Worm (Caenorhabditis elegans): ENCODE data around the gene Y82E9BR.14.

Y82E9BR.14 gene

DNA sequence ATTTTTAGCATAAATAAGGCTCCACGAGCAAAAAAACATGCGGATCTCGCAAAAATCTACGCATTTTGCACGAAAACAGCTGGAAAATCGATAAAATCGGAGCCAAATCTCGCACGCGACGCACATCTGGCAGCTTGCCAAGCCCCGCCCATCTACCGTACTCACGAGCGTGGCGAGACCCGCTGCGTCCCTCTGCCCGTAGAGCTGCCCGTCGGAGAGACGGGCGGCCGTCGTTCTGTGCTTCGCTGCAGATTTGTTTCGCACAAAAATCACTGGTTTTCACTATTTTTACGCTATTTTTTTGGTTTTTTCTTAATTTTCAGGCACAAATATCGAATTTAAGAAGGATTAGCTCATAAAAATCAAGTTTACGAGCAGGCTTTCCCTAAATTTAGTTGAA lies 4.8 kb upstream of the Y82E9BR.14 start (continued):
- TF ChIP-seq hmg-1.1 (GFP tag; IDR thresholded peaks at IDR 0.05) (peak; percentile 84), pha-4 (GFP tag; IDR thresholded peaks at IDR 0.05) (peak; percentile 82), pha-4 (tag; optimal IDR thresholded peaks at IDR 0.05) (no peak), zfp-3 (GFP tag; conservative IDR thresholded peaks at IDR 0.05) (peak; percentile 84), F37D6.2 (tag; optimal IDR thresholded peaks at IDR 0.05) (peak; percentile 71), php-3 (GFP tag; IDR thresholded peaks at IDR 0.05) (peak; percentile 16; the same call in 1 of the 2 replicates), nhr-6 (tag; optimal IDR thresholded peaks at IDR 0.05) (peak; percentile 84), nhr-10 (tag; optimal IDR thresholded peaks at IDR 0.05) (no peak), aha-1 (tag) (peak; percentile 93), attf-4 (tag; optimal IDR thresholded peaks at IDR 0.05) (no peak), ztf-11 (tag; optimal IDR thresholded peaks at IDR 0.05) (no peak), daf-16 (GFP tag; optimal IDR thresholded peaks at IDR 0.05) (peak; percentile 38 to 51), daf-16 (tag; optimal IDR thresholded peaks at IDR 0.05) (peak; percentile 48), Y48G9A.11 (GFP tag; IDR thresholded peaks at IDR 0.05) (peak; percentile 66; the same call in 1 of the 2 replicates), ceh-32 (tag; optimal IDR thresholded peaks at IDR 0.05; ENCODE audit: poor library complexity) (no peak), lin-29 (GFP tag; IDR thresholded peaks at IDR 0.05) (0 out of 2 replicates have a peak, but pooled peaks have one; percentile 23), lin-15B (tag; optimal IDR thresholded peaks at IDR 0.05) (peak; percentile 12), ceh-28 (tag; optimal IDR thresholded peaks at IDR 0.05) (peak; percentile 15), egl-43 (GFP tag; IDR thresholded peaks at IDR 0.05) (peak; percentile 63)

DNA sequence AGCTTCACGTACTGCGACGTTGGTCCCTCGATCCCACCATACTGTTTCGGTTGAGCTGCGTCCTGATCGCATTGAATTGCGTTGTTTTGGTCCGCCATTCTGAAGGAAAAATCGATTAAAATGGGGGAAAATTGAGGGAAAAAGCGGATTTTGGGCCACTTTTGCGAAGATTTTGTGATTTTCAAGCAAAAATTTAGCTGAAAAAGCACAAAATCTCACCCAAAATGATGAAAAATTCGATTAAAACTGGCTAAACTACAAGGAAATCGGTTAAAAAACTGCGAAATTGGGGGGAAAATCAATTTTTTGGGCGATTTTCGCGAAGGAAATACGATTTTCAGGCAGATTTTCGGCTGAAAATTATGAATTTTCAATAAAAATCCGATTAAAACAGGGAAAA lies 3.2 kb upstream of the Y82E9BR.14 start, which contains the start of gene elc-1:
Gene elc-1 (minus strand): TSS at position 101 of the 400 bp plus-strand sequence.
- TF ChIP-seq fos-1 (tag; optimal IDR thresholded peaks at IDR 0.05) (no peak), aha-1 (tag) (peak; percentile 87)

DNA sequence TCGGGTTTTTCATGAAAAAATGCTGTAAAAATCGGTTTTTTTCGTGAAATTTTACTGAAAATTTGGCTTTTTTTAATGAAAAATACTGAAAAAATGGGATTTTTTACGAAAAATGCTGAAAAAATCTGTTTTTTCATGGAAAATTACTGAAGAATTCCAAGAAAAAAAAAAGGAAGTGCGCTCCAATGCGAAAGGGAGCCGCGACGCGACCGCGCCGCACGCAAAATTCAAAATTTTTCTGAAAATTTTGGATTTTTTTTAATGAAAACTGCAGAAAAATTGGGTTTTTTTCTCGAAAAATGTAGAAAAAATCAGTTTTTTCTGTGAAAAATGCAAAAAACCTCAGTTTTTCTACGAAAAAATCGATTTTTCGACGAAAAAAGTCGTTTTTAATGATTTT lies 2.7 kb upstream of the Y82E9BR.14 start:
- TF ChIP-seq hlh-11 (tag; optimal IDR thresholded peaks at IDR 0.05): no peak
- TF ChIP-seq ceh-28 (tag; optimal IDR thresholded peaks at IDR 0.05): no peak
- TF ChIP-seq lsy-2 (tag; optimal IDR thresholded peaks at IDR 0.05): no peak
- no peak for TF ChIP-seq zag-1 (tag; optimal IDR thresholded peaks at IDR 0.05)
- TF ChIP-seq lin-39 (tag; optimal IDR thresholded peaks at IDR 0.05): no peak
- TF ChIP-seq F26F4.8 (GFP tag; conservative IDR thresholded peaks at IDR 0.05): no peak
- peak; percentile 61 for TF ChIP-seq lin-38 (GFP tag; IDR thresholded peaks at IDR 0.05)
- TF ChIP-seq aly-2 (tag; optimal IDR thresholded peaks at IDR 0.05): no peak

DNA sequence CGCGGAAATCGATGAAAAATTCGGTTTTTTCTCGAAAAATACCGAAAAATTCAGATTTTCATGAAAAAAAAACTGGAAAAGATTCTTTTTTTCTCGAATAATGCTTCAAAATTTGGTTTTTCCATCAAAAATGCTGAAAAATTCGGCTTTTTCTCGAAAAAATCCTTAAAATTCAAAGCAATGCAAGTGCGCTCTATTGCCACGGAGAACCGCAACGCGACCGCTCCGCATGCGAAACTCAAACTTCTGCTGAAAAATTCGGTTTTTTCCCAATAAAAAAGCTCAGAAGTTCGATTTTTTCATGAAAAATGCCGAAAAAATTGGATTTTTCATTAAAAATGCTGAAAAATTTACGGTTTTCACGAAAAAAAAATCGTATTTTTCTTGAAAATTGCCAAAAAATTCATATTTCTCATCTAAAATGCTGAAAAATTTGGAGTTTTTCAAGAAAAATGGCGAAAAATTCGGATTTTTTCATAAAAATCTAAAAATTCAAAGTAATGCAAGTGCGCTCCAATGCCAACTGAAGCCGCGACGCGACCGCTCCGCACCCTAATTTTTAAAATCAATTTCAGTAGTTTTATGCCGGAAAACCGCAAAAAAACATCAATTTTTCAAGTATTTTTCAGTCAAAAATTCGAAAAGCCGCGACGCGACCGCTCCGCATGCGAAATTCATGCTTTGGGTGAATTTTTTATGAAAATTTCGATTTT lies 635 bp downstream of the Y82E9BR.14 start:
- TF ChIP-seq lin-38 (GFP tag; IDR thresholded peaks at IDR 0.05) (peak; percentile 83), cey-2 (tag; optimal IDR thresholded peaks at IDR 0.05; ENCODE audit: borderline replicate concordance, insufficient read depth) (no peak), F49E8.2 (tag; optimal IDR thresholded peaks at IDR 0.05; ENCODE audit: borderline replicate concordance) (peak; percentile 6)

DNA sequence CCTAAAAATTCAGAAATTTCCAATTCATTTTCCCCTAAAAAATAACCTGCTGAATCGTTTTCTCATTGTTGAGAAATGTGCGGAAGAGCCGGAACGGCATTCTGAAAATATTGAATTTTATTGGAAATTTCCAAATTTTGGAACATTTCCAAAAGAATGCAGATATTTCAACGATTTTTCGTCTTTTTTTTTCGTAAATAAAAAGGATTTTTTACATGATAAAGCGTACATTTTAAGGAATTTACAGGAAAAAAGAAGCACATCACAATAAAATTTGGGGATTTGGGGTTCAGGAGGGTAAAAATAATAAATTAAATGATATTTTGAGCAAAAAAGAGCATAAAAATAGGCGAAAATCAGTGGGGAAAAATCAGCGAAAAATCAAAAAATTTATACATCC lies 4.8 kb downstream of the Y82E9BR.14 start, which contains the start of gene Y82E9BR.22:
Gene Y82E9BR.22 (minus strand): TSS at position 101 of the 400 bp plus-strand sequence.
- TF ChIP-seq sdz-12 (GFP tag; optimal IDR thresholded peaks at IDR 0.05): no peak
- TF ChIP-seq egl-27 (tag; optimal IDR thresholded peaks at IDR 0.05): no peak
- TF ChIP-seq nhr-77 (tag; optimal IDR thresholded peaks at IDR 0.05): no peak
- TF ChIP-seq madf-5 (GFP tag; IDR thresholded peaks at IDR 0.05): no peak
- TF ChIP-seq set-16 (GFP tag; IDR thresholded peaks at IDR 0.05): no peak
- TF ChIP-seq Y48G9A.11 (GFP tag; IDR thresholded peaks at IDR 0.05): no peak
- TF ChIP-seq nhr-48 (tag; optimal IDR thresholded peaks at IDR 0.05): no peak
- no peak for TF ChIP-seq daf-19 (GFP tag; conservative IDR thresholded peaks at IDR 0.05)
- TF ChIP-seq egl-43 (GFP tag; IDR thresholded peaks at IDR 0.05): no peak
- no peak for TF ChIP-seq F37D6.2 (tag; optimal IDR thresholded peaks at IDR 0.05)
- TF ChIP-seq pqm-1 (tag; optimal IDR thresholded peaks at IDR 0.05): no peak
- TF ChIP-seq T20F7.1 (GFP tag; optimal IDR thresholded peaks at IDR 0.05): no peak
- TF ChIP-seq hlh-30 (tag; optimal IDR thresholded peaks at IDR 0.05; ENCODE audit: insufficient read depth): no peak
- no peak for TF ChIP-seq T26A8.4 (GFP tag; IDR thresholded peaks at IDR 0.05)
- TF ChIP-seq nhr-6 (tag; optimal IDR thresholded peaks at IDR 0.05): no peak
- no peak for TF ChIP-seq nhr-41 (GFP tag; IDR thresholded peaks at IDR 0.05)
- TF ChIP-seq saeg-2 (GFP tag; IDR thresholded peaks at IDR 0.05): no peak
- no peak for TF ChIP-seq fkh-10 (GFP tag; optimal IDR thresholded peaks at IDR 0.05)
- TF ChIP-seq mep-1 (tag; optimal IDR thresholded peaks at IDR 0.05): no peak
